Worm (Caenorhabditis elegans) whole organism, L2 larva: ENCODE measurements around the gene Y43F8B.18.

Experiments used
- C34F6.9 ChIP-seq: fragments of 150-350 bp; optimal IDR thresholded peaks from 2 replicates; lab custom pipeline; 2014; ENCODE audit warnings: missing biosample characterization, missing genetic modification characterization
- F13H6.1 ChIP-seq: sonication (generic microtip); optimal IDR thresholded peaks from 2 replicates; lab custom pipeline; 2016; ENCODE audit warnings: missing genetic modification characterization, missing compliant biosample characterization
- R02D3.7 ChIP-seq: fragments of 150-350 bp; optimal IDR thresholded peaks from 2 replicates; lab custom pipeline; 2014; ENCODE audit warnings: missing biosample characterization, missing genetic modification characterization
- Y55F3AM.14 ChIP-seq: fragments of 200-800 bp; sonication (Bioruptor generic); optimal IDR thresholded peaks from 2 replicates; lab custom pipeline; 2018; ENCODE audit warnings: mild to moderate bottlenecking, missing genetic modification characterization, missing compliant biosample characterization
- ZK546.5 ChIP-seq: sonication (generic microtip); optimal IDR thresholded peaks from 2 replicates; lab custom pipeline; 2017; ENCODE audit warnings: missing biosample characterization, missing genetic modification characterization
- alr-1 ChIP-seq: fragments of 150-350 bp; optimal IDR thresholded peaks from 2 replicates; lab custom pipeline; 2014; ENCODE audit warnings: missing biosample characterization, missing genetic modification characterization
- aly-2 ChIP-seq: fragments of 150-350 bp; optimal IDR thresholded peaks from 2 replicates; lab custom pipeline; 2014; ENCODE audit warnings: missing biosample characterization, missing genetic modification characterization
- ama-1 ChIP-seq: fragments of 150-350 bp; optimal IDR thresholded peaks from 2 replicates; lab custom pipeline; 2018; ENCODE audit warnings: inconsistent platforms
- blmp-1 ChIP-seq: sonication (generic microtip); optimal IDR thresholded peaks from 2 replicates; lab custom pipeline; 2017; ENCODE audit warnings: missing genetic modification characterization, mild to moderate bottlenecking, missing compliant biosample characterization, antibody characterized with exemption, moderate library complexity; ENCODE audit not compliant: insufficient read depth
- ceh-16 ChIP-seq: fragments of 150-350 bp; optimal IDR thresholded peaks from 2 replicates; lab custom pipeline; 2014; ENCODE audit warnings: missing biosample characterization, missing genetic modification characterization
- ceh-82 ChIP-seq: fragments of 150-350 bp; optimal IDR thresholded peaks from 2 replicates; lab custom pipeline; 2014; ENCODE audit warnings: missing biosample characterization, missing genetic modification characterization
- crh-2 ChIP-seq: sonication (generic microtip); optimal IDR thresholded peaks from 2 replicates; lab custom pipeline; 2017; ENCODE audit warnings: missing biosample characterization, missing genetic modification characterization
- dmd-4 ChIP-seq: sonication (generic microtip); optimal IDR thresholded peaks from 2 replicates; lab custom pipeline; 2017; ENCODE audit warnings: missing biosample characterization, missing genetic modification characterization
- egl-27 ChIP-seq: sonication (generic microtip); optimal IDR thresholded peaks from 3 replicates; lab custom pipeline; 2017; ENCODE audit warnings: missing biosample characterization, missing genetic modification reagents, missing genetic modification characterization
- elt-1 ChIP-seq: fragments of 150-350 bp; optimal IDR thresholded peaks from 2 replicates; lab custom pipeline; 2014; ENCODE audit warnings: missing biosample characterization, missing genetic modification characterization
- elt-3 ChIP-seq: sonication (generic microtip); optimal IDR thresholded peaks from 2 replicates; lab custom pipeline; 2017; ENCODE audit warnings: missing biosample characterization, missing genetic modification characterization
- fos-1 ChIP-seq: fragments of 150-350 bp; optimal IDR thresholded peaks from 2 replicates; lab custom pipeline; 2014; ENCODE audit warnings: missing biosample characterization, missing genetic modification characterization
- gmeb-1 ChIP-seq: fragments of 150-350 bp; optimal IDR thresholded peaks from 2 replicates; lab custom pipeline; 2014; ENCODE audit warnings: missing biosample characterization, missing genetic modification characterization
- lin-11 ChIP-seq: fragments of 150-350 bp; sonication (generic microtip); optimal IDR thresholded peaks from 2 replicates; lab custom pipeline; 2014; ENCODE audit warnings: missing biosample characterization, missing genetic modification characterization, inconsistent platforms, mixed read lengths
- lin-13 ChIP-seq: fragments of 150-350 bp; optimal IDR thresholded peaks from 2 replicates; lab custom pipeline; 2014; ENCODE audit warnings: missing biosample characterization, missing genetic modification reagents, missing genetic modification characterization
- lin-39 ChIP-seq: fragments of 150-350 bp; optimal IDR thresholded peaks from 2 replicates; lab custom pipeline; 2014; ENCODE audit warnings: missing biosample characterization, missing genetic modification reagents, missing genetic modification characterization
- lsy-2 ChIP-seq, 2 experiments: fragments of 150-350 bp in 1 of 2; sonication (generic microtip) in 1 of 2; optimal IDR thresholded peaks; 2 replicates each; lab custom pipeline; 2014 to 2017; ENCODE audit warnings: missing biosample characterization in 2 of 2, missing genetic modification characterization in 2 of 2
- mab-5 ChIP-seq: fragments of 150-350 bp; optimal IDR thresholded peaks from 2 replicates; lab custom pipeline; 2014; ENCODE audit warnings: missing biosample characterization, missing genetic modification characterization
- mbf-1 ChIP-seq: sonication (generic microtip); optimal IDR thresholded peaks from 2 replicates; lab custom pipeline; 2017; ENCODE audit warnings: missing biosample characterization, missing genetic modification characterization
- mdl-1 ChIP-seq, 2 experiments: fragments of 150-350 bp in 1 of 2; sonication (generic microtip) in 1 of 2; optimal IDR thresholded peaks; 2 replicates each; lab custom pipeline; 2017; ENCODE audit warnings: missing biosample characterization in 2 of 2, missing genetic modification characterization in 2 of 2
- nhr-10 ChIP-seq: sonication (generic microtip); optimal IDR thresholded peaks from 2 replicates; lab custom pipeline; 2017; ENCODE audit warnings: missing biosample characterization, missing genetic modification characterization
- nhr-11 ChIP-seq: fragments of 150-350 bp; optimal IDR thresholded peaks from 2 replicates; lab custom pipeline; 2014; ENCODE audit warnings: missing biosample characterization, missing genetic modification characterization
- nhr-12 ChIP-seq: fragments of 150-350 bp; optimal IDR thresholded peaks from 2 replicates; lab custom pipeline; 2014; ENCODE audit warnings: missing biosample characterization, missing genetic modification characterization
- nhr-129 ChIP-seq: fragments of 150-350 bp; optimal IDR thresholded peaks from 2 replicates; lab custom pipeline; 2014; ENCODE audit warnings: missing biosample characterization, missing genetic modification characterization
- nhr-21 ChIP-seq: fragments of 150-350 bp; optimal IDR thresholded peaks from 2 replicates; lab custom pipeline; 2014; ENCODE audit warnings: missing biosample characterization, missing genetic modification characterization
- nhr-23 ChIP-seq: fragments of 150-350 bp; optimal IDR thresholded peaks from 2 replicates; lab custom pipeline; 2014; ENCODE audit warnings: missing biosample characterization, missing genetic modification reagents, missing genetic modification characterization
- nhr-237 ChIP-seq: fragments of 150-350 bp; optimal IDR thresholded peaks from 2 replicates; lab custom pipeline; 2014; ENCODE audit warnings: missing biosample characterization, missing genetic modification characterization
- nhr-25 ChIP-seq: fragments of 150-350 bp; sonication (generic microtip); optimal IDR thresholded peaks from 3 replicates; lab custom pipeline; 2014; ENCODE audit warnings: missing biosample characterization, missing genetic modification characterization
- nhr-6 ChIP-seq: fragments of 150-350 bp; optimal IDR thresholded peaks from 2 replicates; lab custom pipeline; 2014; ENCODE audit warnings: missing biosample characterization, missing genetic modification characterization
- nhr-77 ChIP-seq: fragments of 150-350 bp; optimal IDR thresholded peaks from 2 replicates; lab custom pipeline; 2014; ENCODE audit warnings: missing biosample characterization, missing genetic modification characterization
- peb-1 ChIP-seq: fragments of 150-350 bp; optimal IDR thresholded peaks from 2 replicates; lab custom pipeline; 2014; ENCODE audit warnings: missing biosample characterization, missing genetic modification characterization
- sem-4 ChIP-seq: fragments of 150-350 bp; optimal IDR thresholded peaks from 2 replicates; lab custom pipeline; 2014; ENCODE audit warnings: missing biosample characterization, missing genetic modification reagents, missing genetic modification characterization
- skn-1 ChIP-seq: sonication (generic microtip); optimal IDR thresholded peaks from 2 replicates; lab custom pipeline; 2017; ENCODE audit warnings: missing biosample characterization, missing genetic modification characterization
- sma-3 ChIP-seq: sonication (generic microtip); optimal IDR thresholded peaks from 2 replicates; lab custom pipeline; 2016; ENCODE audit warnings: missing genetic modification reagents, missing genetic modification characterization, missing compliant biosample characterization
- sma-9 ChIP-seq, 2 experiments: fragments of 150-350 bp in 1 of 2; sonication (generic microtip) in 1 of 2; optimal IDR thresholded peaks; 2 replicates each; lab custom pipeline; 2014 to 2016; ENCODE audit warnings: missing genetic modification characterization in 2 of 2, mild to moderate bottlenecking in 1 of 2, missing biosample characterization in 1 of 2, missing compliant biosample characterization in 1 of 2, missing genetic modification reagents in 1 of 2, moderate library complexity in 1 of 2
- snpc-4 ChIP-seq: fragments of 150-350 bp; optimal IDR thresholded peaks from 2 replicates; lab custom pipeline; 2014; ENCODE audit warnings: missing biosample characterization, missing genetic modification characterization
- unc-39 ChIP-seq: fragments of 150-350 bp; optimal IDR thresholded peaks from 2 replicates; lab custom pipeline; 2014; ENCODE audit warnings: missing biosample characterization, missing genetic modification characterization
- unc-55 ChIP-seq: fragments of 150-350 bp; sonication (generic microtip); optimal IDR thresholded peaks from 3 replicates; lab custom pipeline; 2014; ENCODE audit warnings: missing biosample characterization, missing genetic modification reagents, missing genetic modification characterization
- unc-62 ChIP-seq: fragments of 150-350 bp; optimal IDR thresholded peaks from 2 replicates; lab custom pipeline; 2014; ENCODE audit warnings: missing biosample characterization, missing genetic modification reagents, missing genetic modification characterization
- zag-1 ChIP-seq: fragments of 150-350 bp; optimal IDR thresholded peaks from 2 replicates; lab custom pipeline; 2014; ENCODE audit warnings: missing biosample characterization, missing genetic modification characterization
- ztf-1 ChIP-seq: fragments of 200-800 bp; sonication (Bioruptor generic); conservative IDR thresholded peaks from 2 replicates; pipeline ENCODE4 v1.3.6; 2022; ENCODE audit warnings: missing genetic modification characterization, missing compliant biosample characterization
- ztf-11 ChIP-seq: sonication (generic microtip); optimal IDR thresholded peaks from 2 replicates; lab custom pipeline; 2017; ENCODE audit warnings: missing biosample characterization, missing genetic modification characterization
- ztf-4 ChIP-seq: fragments of 150-350 bp; optimal IDR thresholded peaks from 2 replicates; lab custom pipeline; 2014; ENCODE audit warnings: missing biosample characterization, missing genetic modification characterization

The Y43F8B.18 gene

DNA sequence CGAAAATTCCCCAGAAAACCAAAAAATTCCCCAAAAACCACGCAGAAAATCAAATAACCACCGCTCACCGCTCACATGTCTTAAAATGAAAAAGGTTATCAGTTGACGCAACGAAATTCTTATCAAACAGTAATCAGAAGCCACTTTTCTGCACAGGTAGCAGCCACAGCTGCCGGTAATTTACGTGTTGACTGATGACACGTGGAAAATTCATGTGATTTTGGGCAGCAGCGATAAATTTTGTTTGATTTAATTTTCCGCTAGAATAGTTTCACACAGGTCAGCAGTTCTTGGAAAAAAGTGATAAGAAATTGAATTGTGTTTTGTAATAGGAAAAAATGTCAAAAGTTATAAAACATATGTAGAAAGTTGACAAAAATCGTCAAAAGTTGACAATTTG, 41.8 kb downstream of the Y43F8B.18 start (continued):
- TF ChIP-seq unc-55 (GFP tag; lab: Kevin White, UChicago) (no peak), elt-3 (no peak), mab-5 (tag; lab: Kevin White, UChicago) (no peak), unc-39 (tag; lab: Kevin White, UChicago) (no peak)

DNA sequence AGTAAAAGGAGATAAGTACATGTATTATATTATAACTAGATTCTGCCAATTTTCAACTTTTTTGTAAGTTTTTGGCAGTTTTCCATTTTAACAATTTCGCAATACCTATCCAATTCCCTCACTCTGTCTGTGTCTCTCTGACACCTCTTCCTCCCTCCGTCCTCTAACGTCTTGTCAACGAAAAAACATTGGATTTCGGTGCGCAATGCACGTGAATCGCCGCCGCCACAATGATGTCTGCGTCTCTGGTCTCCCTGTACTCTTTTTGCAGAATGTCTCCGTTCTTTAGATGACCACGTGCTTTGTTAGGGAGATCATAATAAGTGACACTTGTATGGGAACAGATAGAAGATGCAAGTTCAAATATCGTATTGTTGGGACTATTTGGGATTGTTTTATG, 43.4 kb downstream of the Y43F8B.18 start:
- peak; percentile 79 for TF ChIP-seq lin-11 (tag; lab: Kevin White, UChicago)
- TF ChIP-seq nhr-21 (tag; lab: Kevin White, UChicago): peak; percentile 98
- TF ChIP-seq F13H6.1 (tag; lab: Kevin White, UChicago): peak; percentile 95
- TF ChIP-seq unc-55 (GFP tag; lab: Kevin White, UChicago): peak; percentile 96
- TF ChIP-seq lin-13 (GFP tag; lab: Kevin White, UChicago): peak; percentile 80
- no peak for TF ChIP-seq ztf-11
- peak; percentile 10 for TF ChIP-seq ceh-82 (tag; lab: Kevin White, UChicago)
- peak; percentile 77 for TF ChIP-seq ztf-4 (tag; lab: Kevin White, UChicago)
- TF ChIP-seq snpc-4: peak; percentile 63
- TF ChIP-seq unc-62 (GFP tag; lab: Kevin White, UChicago): peak; percentile 63
- TF ChIP-seq nhr-129: peak; percentile 97
- peak; percentile 96 for TF ChIP-seq C34F6.9
- TF ChIP-seq crh-2: peak; percentile 95
- TF ChIP-seq peb-1 (tag; lab: Kevin White, UChicago): no peak
- TF ChIP-seq dmd-4 (tag; lab: Kevin White, UChicago): no peak
- TF ChIP-seq mab-5 (tag; lab: Kevin White, UChicago): peak; percentile 81
- no peak for TF ChIP-seq skn-1 (tag; lab: Kevin White, UChicago)
- TF ChIP-seq nhr-77 (tag; lab: Kevin White, UChicago): no peak
- no peak for TF ChIP-seq nhr-12 (tag; lab: Kevin White, UChicago)
- peak; percentile 32 for TF ChIP-seq ama-1 (lab: Kevin White, UChicago)
- peak; percentile 79 for TF ChIP-seq nhr-6 (tag; lab: Kevin White, UChicago)
- TF ChIP-seq lin-39 (tag; lab: Kevin White, UChicago): no peak
- TF ChIP-seq aly-2: no peak
- TF ChIP-seq ZK546.5 (tag; lab: Kevin White, UChicago): no peak
- TF ChIP-seq zag-1 (tag; lab: Kevin White, UChicago): peak; percentile 62
- TF ChIP-seq unc-39 (tag; lab: Kevin White, UChicago): no peak
- peak; percentile 100 for TF ChIP-seq sma-3 (GFP tag; lab: Kevin White, UChicago)
- TF ChIP-seq nhr-25 (tag; lab: Kevin White, UChicago): peak; percentile 98
- peak; percentile 94 for TF ChIP-seq fos-1
- no peak for TF ChIP-seq ztf-1
- no peak for TF ChIP-seq nhr-23 (tag; lab: Kevin White, UChicago)
- peak; percentile 80 for TF ChIP-seq gmeb-1
- TF ChIP-seq egl-27: peak; percentile 98
- peak; percentile 62 for TF ChIP-seq ceh-16 (tag; lab: Kevin White, UChicago)
- TF ChIP-seq alr-1 (tag; lab: Kevin White, UChicago): no peak
- peak; percentile 100 for TF ChIP-seq sma-9 (GFP tag; optimal IDR thresholded peaks at IDR 0.05; lab: Kevin White, UChicago)
- TF ChIP-seq sma-9 (tag; optimal IDR thresholded peaks at IDR 0.05; lab: Kevin White, UChicago): no peak
- TF ChIP-seq sem-4 (tag; lab: Kevin White, UChicago): peak; percentile 97
- TF ChIP-seq R02D3.7 (tag; lab: Kevin White, UChicago): no peak
- TF ChIP-seq nhr-10 (tag; lab: Kevin White, UChicago): peak; percentile 1
- no peak for TF ChIP-seq elt-3
- peak; percentile 98 to 99 for TF ChIP-seq mdl-1 (tag; optimal IDR thresholded peaks at IDR 0.05; lab: Kevin White, UChicago)
- peak; percentile 55 to 89 for TF ChIP-seq lsy-2 (tag; optimal IDR thresholded peaks at IDR 0.05; lab: Kevin White, UChicago)
- TF ChIP-seq nhr-237 (tag; lab: Kevin White, UChicago): no peak
- TF ChIP-seq Y55F3AM.14 (GFP tag; lab: Kevin White, UChicago): peak; percentile 89
- TF ChIP-seq nhr-11: no peak
- no peak for TF ChIP-seq elt-1 (tag; lab: Kevin White, UChicago)
- TF ChIP-seq blmp-1 (tag; lab: Kevin White, UChicago): peak; percentile 81
- TF ChIP-seq mbf-1: no peak
